Worm (Caenorhabditis elegans): ENCODE results near the gene K11H12.6.
A peak's percentile ranks its signal among the peaks of the same experiment; 100 is the strongest.

Gene K11H12.6

ce11 chrIV:670455-670854 is 3.4 kb downstream of the K11H12.6 start, which contains the start of gene K11H12.11:
Gene K11H12.11, minus strand, starts transcription at chrIV:670555.
- TF ChIP-seq fos-1 (tag; optimal IDR thresholded peaks at IDR 0.05) (peak; percentile 2), lsy-2 (tag; optimal IDR thresholded peaks at IDR 0.05) (no peak), skn-1 (tag; optimal IDR thresholded peaks at IDR 0.05) (no peak), R02D3.7 (tag; optimal IDR thresholded peaks at IDR 0.05) (no peak), egl-27 (tag; optimal IDR thresholded peaks at IDR 0.05) (no peak), aly-2 (tag; optimal IDR thresholded peaks at IDR 0.05) (no peak)

DNA sequence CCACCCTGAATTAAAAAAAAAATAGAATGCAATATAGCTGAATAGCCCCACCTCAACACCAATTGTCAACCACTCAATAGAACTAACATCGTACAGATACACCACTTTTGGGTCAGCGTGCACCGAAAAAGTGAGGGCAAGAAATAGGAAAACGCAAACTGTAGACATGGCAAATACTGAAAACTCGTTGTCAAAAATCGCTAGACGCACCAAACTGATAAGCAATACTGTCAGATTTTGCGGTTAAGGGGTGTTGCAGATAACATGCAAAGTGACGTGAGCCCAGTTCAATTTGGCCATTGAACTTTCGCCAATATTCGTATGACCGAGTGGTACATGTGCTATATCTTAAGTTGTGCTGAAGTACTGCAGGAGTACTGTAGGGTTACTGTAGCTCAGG is 6.2 kb downstream of the K11H12.6 start, which contains the start of gene K11H12.3:
Gene K11H12.3 (minus strand): TSS at position 168 of the 400 bp plus-strand sequence.
- peak; percentile 81 for TF ChIP-seq fos-1 (tag; optimal IDR thresholded peaks at IDR 0.05)
- TF ChIP-seq ceh-82 (tag; optimal IDR thresholded peaks at IDR 0.05) = no peak
- peak; percentile 58 for TF ChIP-seq sma-9 (GFP tag; optimal IDR thresholded peaks at IDR 0.05)
- TF ChIP-seq sma-9 (tag; optimal IDR thresholded peaks at IDR 0.05) = no peak
- no peak for TF ChIP-seq F13H6.1 (tag; optimal IDR thresholded peaks at IDR 0.05)

DNA sequence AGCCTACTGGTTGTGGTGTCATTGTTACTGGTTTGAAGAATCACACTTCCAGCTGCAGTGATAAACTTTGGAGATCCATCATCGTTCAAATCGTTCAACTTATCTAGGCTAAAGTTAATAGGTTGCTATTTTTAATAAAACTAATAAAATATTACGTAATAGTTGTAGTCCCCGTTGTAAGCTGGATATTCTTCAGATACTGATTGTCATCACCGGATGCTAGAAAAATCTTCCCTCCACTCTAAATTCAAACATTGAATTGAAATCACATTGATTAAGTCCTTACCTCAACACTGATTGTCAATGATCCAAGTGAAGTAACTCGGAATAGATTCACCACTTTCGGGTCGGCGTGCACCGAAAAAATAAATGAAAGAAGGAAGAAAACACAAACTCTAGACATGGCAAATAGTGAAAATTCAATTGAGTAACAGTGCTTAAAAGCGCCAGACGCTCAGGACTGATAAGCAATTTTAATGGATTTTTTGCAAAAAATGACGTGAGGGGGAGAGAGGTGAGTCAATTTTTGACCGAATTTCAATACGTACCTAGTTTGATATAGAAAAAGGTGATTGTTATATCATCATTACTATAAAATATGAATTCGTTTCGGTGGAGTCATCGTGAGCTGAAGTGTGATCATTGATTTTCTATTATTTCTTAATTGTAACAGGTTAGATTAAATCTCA is 8.5 kb downstream of the K11H12.6 start, which contains the start of the genes K11H12.4 and K11H12.10:
Gene K11H12.4 (minus strand): TSS at position 413 of the 689 bp plus-strand sequence.
Gene K11H12.10 (plus strand): TSS at position 605 of the 689 bp plus-strand sequence.
- no peak for TF ChIP-seq peb-1 (tag; optimal IDR thresholded peaks at IDR 0.05)
- no peak for TF ChIP-seq crh-2 (tag; optimal IDR thresholded peaks at IDR 0.05)
- TF ChIP-seq skn-1 (tag; optimal IDR thresholded peaks at IDR 0.05) = no peak
- TF ChIP-seq elt-3 (tag; optimal IDR thresholded peaks at IDR 0.05) = no peak
- no peak for TF ChIP-seq lin-39 (tag; optimal IDR thresholded peaks at IDR 0.05)
- no peak for TF ChIP-seq F13H6.1 (tag; optimal IDR thresholded peaks at IDR 0.05)
- TF ChIP-seq snpc-4 (tag; optimal IDR thresholded peaks at IDR 0.05) = no peak
- peak; percentile 81 for TF ChIP-seq fos-1 (tag; optimal IDR thresholded peaks at IDR 0.05)
- TF ChIP-seq unc-39 (tag; optimal IDR thresholded peaks at IDR 0.05) = no peak

- TF ChIP-seq nhr-129 (tag; optimal IDR thresholded peaks at IDR 0.05) = no peak
- no peak for TF ChIP-seq lin-13 (GFP tag; optimal IDR thresholded peaks at IDR 0.05)
- TF ChIP-seq R02D3.7 (tag; optimal IDR thresholded peaks at IDR 0.05) = no peak
- no peak for TF ChIP-seq unc-39 (tag; optimal IDR thresholded peaks at IDR 0.05)
- TF ChIP-seq mdl-1 (tag; optimal IDR thresholded peaks at IDR 0.05) = no peak
Observed at ce11 chrIV:676280-676679, 9.2 kb downstream of the K11H12.6 start, which contains the start of gene K11H12.5. Gene K11H12.5, plus strand, starts transcription at chrIV:676580.

DNA sequence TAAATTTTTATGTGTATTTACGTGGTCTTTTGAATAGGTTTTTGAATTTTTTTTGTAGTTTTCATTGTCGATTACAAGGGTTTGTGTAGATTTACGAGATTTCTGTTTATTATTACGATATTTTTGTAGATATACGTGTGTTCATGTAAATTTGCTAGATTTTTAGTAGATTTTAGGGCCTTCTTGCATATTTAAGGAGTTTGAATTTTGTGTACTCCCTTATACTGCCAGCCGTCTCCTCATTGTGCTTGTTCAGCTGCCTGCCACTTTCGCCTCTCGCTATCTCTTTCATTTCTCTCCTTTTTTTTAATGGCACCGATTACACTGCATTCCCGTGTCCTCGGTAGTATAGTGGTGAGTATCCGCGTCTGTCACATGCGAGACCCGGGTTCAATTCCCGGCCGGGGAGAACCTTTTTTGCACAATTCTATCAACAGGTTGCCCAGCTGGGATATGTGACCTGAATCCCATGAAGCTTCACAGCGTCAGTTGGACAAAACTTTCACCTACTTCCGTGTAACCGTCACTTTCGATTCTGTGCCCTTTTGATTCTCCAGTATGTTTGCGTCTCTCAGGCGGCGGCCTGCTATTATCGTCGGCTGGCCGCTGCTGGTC is 15.7 kb downstream of the K11H12.6 start:
- peak; percentile 4 for TF ChIP-seq sem-4 (tag; optimal IDR thresholded peaks at IDR 0.05)
- TF ChIP-seq lin-13 (GFP tag; optimal IDR thresholded peaks at IDR 0.05) = no peak
- TF ChIP-seq R02D3.7 (tag; optimal IDR thresholded peaks at IDR 0.05) = no peak
- TF ChIP-seq mbf-1 (tag; optimal IDR thresholded peaks at IDR 0.05) = no peak
- TF ChIP-seq Y55F3AM.14 (GFP tag; optimal IDR thresholded peaks at IDR 0.05) = peak; percentile 65
- TF ChIP-seq nhr-237 (tag; optimal IDR thresholded peaks at IDR 0.05) = no peak
- no peak for TF ChIP-seq aly-2 (tag; optimal IDR thresholded peaks at IDR 0.05)
- peak; percentile 58 for TF ChIP-seq F13H6.1 (tag; optimal IDR thresholded peaks at IDR 0.05)
- TF ChIP-seq unc-55 (GFP tag; optimal IDR thresholded peaks at IDR 0.05) = peak; percentile 63
- no peak for TF ChIP-seq nhr-25 (tag; optimal IDR thresholded peaks at IDR 0.05)
- peak; percentile 87 for TF ChIP-seq blmp-1 (tag; optimal IDR thresholded peaks at IDR 0.05; ENCODE audit: insufficient read depth)
- TF ChIP-seq nhr-21 (tag; optimal IDR thresholded peaks at IDR 0.05) = peak; percentile 81
- peak; percentile 69 for TF ChIP-seq gmeb-1 (tag; optimal IDR thresholded peaks at IDR 0.05)
- peak; percentile 20 for TF ChIP-seq lin-11 (tag; optimal IDR thresholded peaks at IDR 0.05)
- TF ChIP-seq skn-1 (tag; optimal IDR thresholded peaks at IDR 0.05) = no peak
- TF ChIP-seq elt-1 (tag; optimal IDR thresholded peaks at IDR 0.05) = no peak
- peak; percentile 50 for TF ChIP-seq C34F6.9 (tag; optimal IDR thresholded peaks at IDR 0.05)
- peak in 1 of 2 experiments; percentile 36 for TF ChIP-seq lsy-2 (tag; optimal IDR thresholded peaks at IDR 0.05)
- TF ChIP-seq nhr-11 (tag; optimal IDR thresholded peaks at IDR 0.05) = peak; percentile 23
- TF ChIP-seq mdl-1 (tag; optimal IDR thresholded peaks at IDR 0.05) = peak; percentile 12 to 15
- TF ChIP-seq sma-9 (GFP tag; optimal IDR thresholded peaks at IDR 0.05) = peak; percentile 58
- TF ChIP-seq sma-9 (tag; optimal IDR thresholded peaks at IDR 0.05) = no peak
- TF ChIP-seq nhr-129 (tag; optimal IDR thresholded peaks at IDR 0.05) = peak; percentile 79
- TF ChIP-seq sma-3 (GFP tag; optimal IDR thresholded peaks at IDR 0.05) = peak; percentile 51
- TF ChIP-seq crh-2 (tag; optimal IDR thresholded peaks at IDR 0.05) = peak; percentile 44
- TF ChIP-seq nhr-6 (tag; optimal IDR thresholded peaks at IDR 0.05) = peak; percentile 8
- peak; percentile 28 for TF ChIP-seq nhr-77 (tag; optimal IDR thresholded peaks at IDR 0.05)
- peak; percentile 60 for TF ChIP-seq fos-1 (tag; optimal IDR thresholded peaks at IDR 0.05)
